Worm (Caenorhabditis elegans) whole organism, L1 larva: ENCODE measurements around the gene T19D12.2.

Source experiments
- C16A3.4 ChIP-seq: fragments of 150-350 bp; optimal IDR thresholded peaks from 2 replicates; lab custom pipeline; 2014; ENCODE audit warnings: missing biosample characterization, missing genetic modification characterization
- C34B4.2 ChIP-seq: sonication (generic microtip); optimal IDR thresholded peaks from 2 replicates; lab custom pipeline; 2017; ENCODE audit warnings: mild to moderate bottlenecking, missing genetic modification characterization, missing compliant biosample characterization
- F16B12.6 ChIP-seq: fragments of 150-350 bp; optimal IDR thresholded peaks from 2 replicates; lab custom pipeline; 2014; ENCODE audit warnings: missing biosample characterization, missing genetic modification characterization
- Y116A8C.19 ChIP-seq: sonication (generic microtip); optimal IDR thresholded peaks from 2 replicates; lab custom pipeline; 2016; ENCODE audit warnings: missing compliant biosample characterization, missing genetic modification characterization, borderline replicate concordance
- aly-2 ChIP-seq: fragments of 150-350 bp; optimal IDR thresholded peaks from 2 replicates; lab custom pipeline; 2014; ENCODE audit warnings: missing biosample characterization, missing genetic modification characterization
- ama-1 ChIP-seq: fragments of 150-350 bp; optimal IDR thresholded peaks from 2 replicates; lab custom pipeline; 2014
- ceh-63 ChIP-seq: fragments of 200-800 bp; sonication (Bioruptor generic); optimal IDR thresholded peaks from 2 replicates; lab custom pipeline; 2018; ENCODE audit warnings: mild to moderate bottlenecking, missing genetic modification characterization, missing compliant biosample characterization
- ceh-8 ChIP-seq: fragments of 200-800 bp; sonication (Bioruptor generic); optimal IDR thresholded peaks from 2 replicates; lab custom pipeline; 2018; ENCODE audit warnings: mild to moderate bottlenecking, missing genetic modification characterization, moderate library complexity, missing compliant biosample characterization
- ces-1 ChIP-seq: fragments of 150-350 bp; optimal IDR thresholded peaks from 2 replicates; lab custom pipeline; 2014; ENCODE audit warnings: missing biosample characterization, missing genetic modification reagents, missing genetic modification characterization
- dpl-1 ChIP-seq, 3 experiments: fragments of 150-350 bp in 2 of 3; sonication (generic microtip) in 1 of 3; optimal IDR thresholded peaks; 2 replicates each; lab custom pipeline; 2014 to 2017; ENCODE audit warnings: missing biosample characterization in 3 of 3, missing genetic modification characterization in 3 of 3, missing genetic modification reagents in 3 of 3
- dsc-1 ChIP-seq: sonication (generic microtip); optimal IDR thresholded peaks from 2 replicates; lab custom pipeline; 2016; ENCODE audit warnings: mild to moderate bottlenecking, missing genetic modification characterization, missing compliant biosample characterization
- efl-1 ChIP-seq, 4 experiments: fragments of 150-350 bp; optimal IDR thresholded peaks in 3 of 4; peaks in 1 of 4; 1 replicate in 1 of 4; 2 replicates in 3 of 4; lab custom pipeline; 2014; ENCODE audit warnings: missing biosample characterization in 2 of 4, missing genetic modification characterization in 2 of 4, missing genetic modification reagents in 2 of 4
- egl-13 ChIP-seq: sonication (generic microtip); optimal IDR thresholded peaks from 2 replicates; lab custom pipeline; 2016; ENCODE audit warnings: missing genotype, missing genetic modification reagents, missing genetic modification characterization, missing compliant biosample characterization
- egl-27 ChIP-seq, 2 experiments: fragments of 150-350 bp in 1 of 2; sonication (generic microtip); optimal IDR thresholded peaks; 3 replicates each; lab custom pipeline; 2017 to 2018; ENCODE audit warnings: missing biosample characterization in 2 of 2, missing genetic modification characterization in 2 of 2, missing genetic modification reagents in 2 of 2
- elt-2 ChIP-seq: sonication (generic microtip); optimal IDR thresholded peaks from 2 replicates; lab custom pipeline; 2016; ENCODE audit warnings: missing genetic modification characterization, mild to moderate bottlenecking, inconsistent platforms, missing compliant biosample characterization, missing genetic modification reagents
- elt-3 ChIP-seq, 6 experiments: fragments of 150-350 bp in 1 of 6; sonication (generic microtip); optimal IDR thresholded peaks; 2 replicates each; lab custom pipeline; 2017 to 2018; ENCODE audit warnings: missing biosample characterization in 6 of 6, missing genetic modification characterization in 6 of 6, inconsistent platforms in 1 of 6
- ets-5 ChIP-seq: fragments of 200-800 bp; sonication (Bioruptor generic); IDR thresholded peaks from 2 replicates; pipeline ENCODE4 v1.3.6; 2022; ENCODE audit warnings: missing genetic modification characterization, missing compliant biosample characterization
- fkh-8 ChIP-seq: sonication (generic microtip); optimal IDR thresholded peaks from 2 replicates; lab custom pipeline; 2016; ENCODE audit warnings: mild to moderate bottlenecking, missing genetic modification characterization, missing compliant biosample characterization
- fos-1 ChIP-seq: fragments of 150-350 bp; optimal IDR thresholded peaks from 2 replicates; lab custom pipeline; 2014; ENCODE audit warnings: missing biosample characterization, missing genetic modification characterization
- irx-1 ChIP-seq: sonication (generic microtip); optimal IDR thresholded peaks from 2 replicates; lab custom pipeline; 2016; ENCODE audit warnings: missing genetic modification characterization, missing compliant biosample characterization
- isw-1 ChIP-seq: fragments of 200-800 bp; sonication (Bioruptor generic); IDR thresholded peaks from 2 replicates; pipeline ENCODE4 v1.3.6; 2022; ENCODE audit warnings: missing genetic modification characterization, missing compliant biosample characterization
- jun-1 ChIP-seq: fragments of 150-350 bp; optimal IDR thresholded peaks from 2 replicates; lab custom pipeline; 2014; ENCODE audit warnings: missing biosample characterization, missing genetic modification reagents, missing genetic modification characterization
- lin-14 ChIP-seq: fragments of 200-800 bp; sonication (Bioruptor generic); optimal IDR thresholded peaks from 2 replicates; lab custom pipeline; 2018; ENCODE audit warnings: mild to moderate bottlenecking, missing genetic modification characterization, moderate library complexity, missing compliant biosample characterization
- lin-15B ChIP-seq: fragments of 150-350 bp; sonication (generic microtip); optimal IDR thresholded peaks from 3 replicates; lab custom pipeline; 2014; ENCODE audit warnings: missing biosample characterization, missing genetic modification characterization
- lin-35 ChIP-seq, 2 experiments: fragments of 150-350 bp; optimal IDR thresholded peaks; 2 replicates each; lab custom pipeline; 2014; ENCODE audit warnings: missing biosample characterization in 2 of 2, missing genetic modification characterization in 2 of 2, missing genetic modification reagents in 2 of 2
- lin-39 ChIP-seq: fragments of 150-350 bp; optimal IDR thresholded peaks from 2 replicates; lab custom pipeline; 2014; ENCODE audit warnings: missing biosample characterization, missing genetic modification reagents, missing genetic modification characterization
- mab-9 ChIP-seq: fragments of 200-800 bp; sonication (Bioruptor generic); IDR thresholded peaks from 2 replicates; pipeline ENCODE4 v1.3.6; 2022; ENCODE audit warnings: missing genetic modification reagents, missing genetic modification characterization, missing compliant biosample characterization
- mdl-1 ChIP-seq, 2 experiments: fragments of 150-350 bp; optimal IDR thresholded peaks; 2 replicates each; lab custom pipeline; 2014 to 2017; ENCODE audit warnings: missing biosample characterization in 2 of 2, missing genetic modification characterization in 2 of 2, inconsistent platforms in 1 of 2
- nhr-11 ChIP-seq: fragments of 150-350 bp; optimal IDR thresholded peaks from 2 replicates; lab custom pipeline; 2014; ENCODE audit warnings: missing biosample characterization, missing genetic modification characterization
- nhr-19 ChIP-seq: fragments of 200-800 bp; sonication (Bioruptor generic); conservative IDR thresholded peaks from 2 replicates; pipeline ENCODE4 v1.3.6; 2022; ENCODE audit warnings: missing genetic modification characterization, missing compliant biosample characterization
- nhr-20 ChIP-seq: sonication (generic microtip); optimal IDR thresholded peaks from 2 replicates; lab custom pipeline; 2016; ENCODE audit warnings: mild to moderate bottlenecking, missing genetic modification characterization, missing compliant biosample characterization
- nhr-237 ChIP-seq: fragments of 150-350 bp; optimal IDR thresholded peaks from 2 replicates; lab custom pipeline; 2014; ENCODE audit warnings: missing biosample characterization, missing genetic modification characterization
- nhr-47 ChIP-seq: sonication (generic microtip); optimal IDR thresholded peaks from 2 replicates; lab custom pipeline; 2016; ENCODE audit warnings: mild to moderate bottlenecking, missing genetic modification characterization, moderate library complexity, missing compliant biosample characterization
- nhr-76 ChIP-seq: sonication (generic microtip); optimal IDR thresholded peaks from 2 replicates; lab custom pipeline; 2017; ENCODE audit warnings: missing biosample characterization, missing genetic modification characterization
- nhr-77 ChIP-seq: fragments of 150-350 bp; optimal IDR thresholded peaks from 2 replicates; lab custom pipeline; 2014; ENCODE audit warnings: missing biosample characterization, missing genetic modification characterization
- nhr-84 ChIP-seq: sonication (generic microtip); optimal IDR thresholded peaks from 2 replicates; lab custom pipeline; 2017; ENCODE audit warnings: missing biosample characterization, missing genetic modification characterization
- pag-3 ChIP-seq: sonication (generic microtip); optimal IDR thresholded peaks from 2 replicates; lab custom pipeline; 2017; ENCODE audit warnings: missing genetic modification characterization, mild to moderate bottlenecking, missing compliant biosample characterization, antibody characterized with exemption, borderline replicate concordance; ENCODE audit not compliant: insufficient read depth
- pax-3 ChIP-seq: fragments of 200-800 bp; sonication (Bioruptor generic); optimal IDR thresholded peaks from 2 replicates; lab custom pipeline; 2018; ENCODE audit warnings: mild to moderate bottlenecking, missing genetic modification characterization, moderate library complexity, missing compliant biosample characterization
- rnt-1 ChIP-seq: sonication (generic microtip); optimal IDR thresholded peaks from 2 replicates; lab custom pipeline; 2016; ENCODE audit warnings: mild to moderate bottlenecking, missing genetic modification characterization, moderate library complexity, missing compliant biosample characterization
- skn-1 ChIP-seq: fragments of 150-350 bp; optimal IDR thresholded peaks from 2 replicates; lab custom pipeline; 2014; ENCODE audit warnings: missing biosample characterization, missing genetic modification characterization
- snpc-4 ChIP-seq: fragments of 150-350 bp; optimal IDR thresholded peaks from 2 replicates; lab custom pipeline; 2014; ENCODE audit warnings: missing biosample characterization, missing genetic modification characterization
- sptf-1 ChIP-seq: fragments of 150-350 bp; optimal IDR thresholded peaks from 2 replicates; lab custom pipeline; 2014; ENCODE audit warnings: missing biosample characterization, missing genetic modification characterization
- unc-130 ChIP-seq: fragments of 150-350 bp; optimal IDR thresholded peaks from 2 replicates; lab custom pipeline; 2017; ENCODE audit warnings: missing biosample characterization, missing genetic modification characterization, inconsistent platforms
- unc-30 ChIP-seq: sonication (generic microtip); optimal IDR thresholded peaks from 2 replicates; lab custom pipeline; 2017; ENCODE audit warnings: missing biosample characterization, missing genetic modification characterization
- unc-62 ChIP-seq: fragments of 150-350 bp; optimal IDR thresholded peaks from 2 replicates; lab custom pipeline; 2014; ENCODE audit warnings: missing biosample characterization, missing genetic modification reagents, missing genetic modification characterization
- unc-86 ChIP-seq: sonication (generic microtip); optimal IDR thresholded peaks from 2 replicates; lab custom pipeline; 2016; ENCODE audit warnings: missing genetic modification characterization, missing compliant biosample characterization
- unc-98 ChIP-seq: fragments of 200-800 bp; sonication (Bioruptor generic); IDR thresholded peaks from 2 replicates; pipeline ENCODE4 v1.3.6; 2022; ENCODE audit warnings: missing genetic modification characterization, missing compliant biosample characterization
- vab-15 ChIP-seq: sonication (generic microtip); optimal IDR thresholded peaks from 2 replicates; lab custom pipeline; 2017; ENCODE audit warnings: missing genotype, mild to moderate bottlenecking, missing genetic modification characterization, missing compliant biosample characterization
- zag-1 ChIP-seq: fragments of 150-350 bp; optimal IDR thresholded peaks from 2 replicates; lab custom pipeline; 2014; ENCODE audit warnings: missing biosample characterization, missing genetic modification characterization
- zip-4 ChIP-seq: fragments of 200-800 bp; sonication (Bioruptor generic); optimal IDR thresholded peaks from 2 replicates; lab custom pipeline; 2018; ENCODE audit warnings: mild to moderate bottlenecking, missing genetic modification characterization, moderate library complexity, missing compliant biosample characterization
- ztf-11 ChIP-seq, 2 experiments: sonication (generic microtip); optimal IDR thresholded peaks; 2 replicates each; lab custom pipeline; 2016 to 2017; ENCODE audit warnings: missing genetic modification characterization in 2 of 2, missing biosample characterization in 1 of 2, missing compliant biosample characterization in 1 of 2
- ztf-4 ChIP-seq: fragments of 150-350 bp; optimal IDR thresholded peaks from 2 replicates; lab custom pipeline; 2014; ENCODE audit warnings: missing biosample characterization, missing genetic modification characterization

T19D12.2 gene

DNA sequence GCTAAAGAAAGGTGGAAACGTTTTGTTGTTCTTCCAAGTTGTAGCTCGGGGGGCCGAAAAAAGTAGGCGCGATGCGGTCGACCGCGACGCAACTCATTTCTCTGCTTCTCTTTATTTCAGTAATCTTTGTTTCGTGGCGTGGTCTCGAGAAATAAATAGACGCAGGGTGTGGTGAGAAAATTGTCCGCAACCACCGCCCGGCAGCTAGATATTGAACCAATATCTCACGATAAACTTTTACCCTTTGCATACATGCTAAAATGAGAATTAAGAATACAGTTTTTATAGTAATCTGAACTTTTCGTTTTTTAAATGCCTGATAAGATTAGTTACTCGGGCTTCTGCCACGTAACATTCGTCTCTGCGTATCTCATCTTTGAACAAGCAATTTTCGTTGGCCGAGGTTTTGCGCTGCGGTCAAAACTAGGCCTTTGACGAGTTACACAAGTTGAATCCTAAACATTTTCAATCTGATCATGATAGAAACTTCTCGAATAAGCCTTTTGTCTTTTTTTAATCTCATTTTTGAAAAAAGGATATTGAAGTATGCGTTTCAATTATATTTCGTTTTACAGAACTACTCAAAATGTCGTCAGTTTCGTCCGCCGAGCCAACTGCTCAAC, 22.6 kb downstream of the T19D12.2 start, which contains the start of gene gyf-1:
gyf-1 (plus strand) TSS at position 573 of the 623 bp plus-strand sequence.
- TF ChIP-seq rnt-1 (tag; lab: Kevin White, UChicago) = peak; percentile 50
- peak; percentile 23 for TF ChIP-seq F16B12.6 (tag; lab: Kevin White, UChicago)
- no peak for TF ChIP-seq unc-130 (tag; lab: Kevin White, UChicago)
- peak; percentile 46 for TF ChIP-seq nhr-20 (tag; lab: Kevin White, UChicago)
- no peak for TF ChIP-seq jun-1 (tag; lab: Kevin White, UChicago)
- TF ChIP-seq mab-9 = no peak
- no peak for TF ChIP-seq lin-39 (tag; lab: Kevin White, UChicago)
- TF ChIP-seq mdl-1 (tag; optimal IDR thresholded peaks at IDR 0.05; lab: Kevin White, UChicago) = peak in 1 of 2 experiments; percentile 55
- TF ChIP-seq Y116A8C.19 = no peak
- no peak for TF ChIP-seq unc-62 (GFP tag; lab: Kevin White, UChicago)
- no peak for TF ChIP-seq unc-98
- no peak for TF ChIP-seq zag-1 (tag; lab: Kevin White, UChicago)
- peak in 2 of 3 experiments; percentile 5 to 14 for TF ChIP-seq dpl-1 (GFP tag; optimal IDR thresholded peaks at IDR 0.05; lab: Kevin White, UChicago)
- TF ChIP-seq nhr-19 = no peak
- TF ChIP-seq zip-4 = no peak
- no peak for TF ChIP-seq sptf-1
- TF ChIP-seq ztf-4 (tag; lab: Kevin White, UChicago) = no peak
- TF ChIP-seq nhr-47 (tag; lab: Kevin White, UChicago) = peak; percentile 37
- no peak for TF ChIP-seq irx-1
- no peak for TF ChIP-seq ces-1 (GFP tag; lab: Kevin White, UChicago)
- no peak for TF ChIP-seq egl-13 (tag; lab: Kevin White, UChicago)
- no peak for TF ChIP-seq C34B4.2 (tag; lab: Kevin White, UChicago)
- TF ChIP-seq lin-35 (GFP tag; optimal IDR thresholded peaks at IDR 0.05; lab: Kevin White, UChicago) = peak in 1 of 2 experiments; percentile 32
- TF ChIP-seq ztf-11 (tag; optimal IDR thresholded peaks at IDR 0.05; lab: Kevin White, UChicago) = no peak
- no peak for TF ChIP-seq C16A3.4 (tag; lab: Kevin White, UChicago)
- TF ChIP-seq pax-3 = no peak
- no peak for TF ChIP-seq nhr-11 (tag; lab: Kevin White, UChicago)
- no peak for TF ChIP-seq snpc-4 (tag; lab: Kevin White, UChicago)
- TF ChIP-seq nhr-76 (tag; lab: Kevin White, UChicago) = no peak
- TF ChIP-seq efl-1 (optimal IDR thresholded peaks at IDR 0.05; lab: Kevin White, UChicago) = peak; percentile 36 to 38
- peak; percentile 13 to 29 for TF ChIP-seq efl-1 (GFP tag; optimal IDR thresholded peaks at IDR 0.05 in 1 of 2; lab: Kevin White, UChicago)
- no peak for TF ChIP-seq unc-30 (tag; lab: Kevin White, UChicago)
- TF ChIP-seq ama-1 (lab: Kevin White, UChicago) = no peak
- TF ChIP-seq dsc-1 (tag; lab: Kevin White, UChicago) = no peak
- TF ChIP-seq egl-27 (tag; optimal IDR thresholded peaks at IDR 0.05; lab: Kevin White, UChicago) = no peak
- TF ChIP-seq isw-1 (GFP tag; lab: Robert Waterston, UW) = no peak
- TF ChIP-seq skn-1 (tag; lab: Kevin White, UChicago) = no peak
- TF ChIP-seq lin-14 = peak; percentile 76
- TF ChIP-seq unc-86 (tag; lab: Kevin White, UChicago) = no peak
- no peak for TF ChIP-seq nhr-84
- TF ChIP-seq nhr-77 = peak; percentile 8
- TF ChIP-seq elt-2 (tag; lab: Kevin White, UChicago) = peak; percentile 17
- peak; percentile 10 for TF ChIP-seq vab-15 (tag; lab: Kevin White, UChicago)
- TF ChIP-seq pag-3 (tag; lab: Kevin White, UChicago) = no peak
- peak; percentile 47 for TF ChIP-seq fkh-8 (tag; lab: Kevin White, UChicago)
- TF ChIP-seq lin-15B (tag; lab: Kevin White, UChicago) = peak; percentile 58
- TF ChIP-seq ceh-63 (GFP tag; lab: Kevin White, UChicago) = no peak
- TF ChIP-seq ets-5 = no peak
- TF ChIP-seq elt-3 (tag; optimal IDR thresholded peaks at IDR 0.05; lab: Kevin White, UChicago) = no peak
- no peak for TF ChIP-seq fos-1
- no peak for TF ChIP-seq ceh-8 (GFP tag; lab: Kevin White, UChicago)
- peak; percentile 3 for TF ChIP-seq aly-2 (tag; lab: Kevin White, UChicago)
- no peak for TF ChIP-seq nhr-237 (tag; lab: Kevin White, UChicago)
